Worm (Caenorhabditis elegans): ENCODE results near the gene C40C9.3.

C40C9.3 gene

DNA sequence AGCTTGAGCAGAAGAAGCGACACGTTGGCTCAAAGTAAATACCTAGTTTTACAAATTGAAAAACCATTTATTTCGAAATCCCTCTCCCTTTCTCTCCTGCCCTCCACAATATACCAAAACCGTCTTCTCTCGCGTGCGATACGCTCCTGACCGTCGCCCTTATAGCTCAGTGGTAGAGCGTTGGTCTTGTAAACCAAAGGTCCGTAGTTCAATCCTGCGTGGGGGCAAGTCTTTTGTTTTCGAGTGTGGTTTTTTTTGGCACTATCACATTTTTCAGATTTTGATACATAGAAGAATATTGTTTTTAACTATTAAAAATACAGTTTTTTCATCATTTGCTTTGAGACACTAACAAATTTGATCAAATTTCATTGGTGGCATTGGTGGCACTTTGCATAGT lies 6.2 kb downstream of the C40C9.3 start (continued):
- TF ChIP-seq aptf-2 (GFP tag; conservative IDR thresholded peaks at IDR 0.05), result no peak
- peak; percentile 20 for TF ChIP-seq nhr-80 (tag; optimal IDR thresholded peaks at IDR 0.05)
- TF ChIP-seq egl-44 (GFP tag; IDR thresholded peaks at IDR 0.05), result no peak
- peak; percentile 14 for TF ChIP-seq F10E7.11 (tag; optimal IDR thresholded peaks at IDR 0.05)
- TF ChIP-seq rec-8 (tag; optimal IDR thresholded peaks at IDR 0.05), result peak in 1 of 2 experiments; percentile 74
- TF ChIP-seq ztf-28 (GFP tag; IDR thresholded peaks at IDR 0.05), result no peak
- TF ChIP-seq die-1 (tag; optimal IDR thresholded peaks at IDR 0.05), result peak; percentile 87
- TF ChIP-seq F33H1.4 (GFP tag; IDR thresholded peaks at IDR 0.05), result no peak
- peak; percentile 58 for TF ChIP-seq ZK185.1 (tag; optimal IDR thresholded peaks at IDR 0.05; ENCODE audit: poor library complexity, severe bottlenecking)
- TF ChIP-seq zfh-2 (GFP tag; conservative IDR thresholded peaks at IDR 0.05), result no peak
- no peak for TF ChIP-seq dpff-1 (tag; optimal IDR thresholded peaks at IDR 0.05)
- TF ChIP-seq lin-26 (GFP tag; IDR thresholded peaks at IDR 0.05), result peak; percentile 89
- TF ChIP-seq bed-1 (GFP tag; IDR thresholded peaks at IDR 0.05), result no peak
- TF ChIP-seq lin-40 (tag; optimal IDR thresholded peaks at IDR 0.05), result peak; percentile 41
- peak; percentile 20 for TF ChIP-seq K12H6.12 (tag; optimal IDR thresholded peaks at IDR 0.05)
- TF ChIP-seq nfya-1 (tag; optimal IDR thresholded peaks at IDR 0.05; ENCODE audit: borderline replicate concordance, insufficient read depth), result no peak
- TF ChIP-seq attf-3 (GFP tag; conservative IDR thresholded peaks at IDR 0.05), result no peak
- no peak for TF ChIP-seq Y67H2A.10 (GFP tag; conservative IDR thresholded peaks at IDR 0.05)
- TF ChIP-seq egl-18 (GFP tag; IDR thresholded peaks at IDR 0.05), result no peak
- TF ChIP-seq ekl-4 (GFP tag; IDR thresholded peaks at IDR 0.05), result 0 out of 2 replicates have a peak, but pooled peaks have one; percentile 28
- peak; percentile 58 for TF ChIP-seq hrde-1 (tag; optimal IDR thresholded peaks at IDR 0.05; ENCODE audit: borderline replicate concordance)

DNA sequence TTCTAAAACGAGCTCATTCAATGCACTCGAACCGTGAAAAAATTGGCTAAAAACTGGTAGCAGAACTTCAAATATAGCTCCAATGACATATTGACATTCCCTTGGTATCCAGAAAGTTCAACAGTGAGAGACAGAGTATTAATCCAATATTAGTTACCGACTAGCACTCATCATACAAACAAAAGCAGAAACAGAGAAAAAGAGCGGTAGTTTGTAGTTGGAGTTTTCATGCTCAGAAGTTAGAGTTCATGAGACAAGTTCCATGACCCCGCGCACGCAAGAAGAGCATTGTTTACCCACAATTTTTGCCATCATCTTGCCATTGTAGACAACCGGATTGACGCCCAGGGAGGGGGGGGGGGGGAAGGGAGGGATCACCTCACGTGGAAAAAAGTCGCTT lies 6.9 kb downstream of the C40C9.3 start:
- TF ChIP-seq somi-1 (GFP tag; optimal IDR thresholded peaks at IDR 0.05) (no peak), F55B11.4 (tag; optimal IDR thresholded peaks at IDR 0.05; ENCODE audit: borderline replicate concordance, insufficient read depth) (no peak), bed-2 (GFP tag; IDR thresholded peaks at IDR 0.05) (no peak), lsy-27 (tag; optimal IDR thresholded peaks at IDR 0.05; ENCODE audit: borderline replicate concordance, insufficient read depth) (no peak), F23B12.7 (tag; optimal IDR thresholded peaks at IDR 0.05; ENCODE audit: insufficient read depth) (no peak), K12H6.12 (tag; optimal IDR thresholded peaks at IDR 0.05) (no peak), attf-6 (GFP tag; IDR thresholded peaks at IDR 0.05) (no peak)

DNA sequence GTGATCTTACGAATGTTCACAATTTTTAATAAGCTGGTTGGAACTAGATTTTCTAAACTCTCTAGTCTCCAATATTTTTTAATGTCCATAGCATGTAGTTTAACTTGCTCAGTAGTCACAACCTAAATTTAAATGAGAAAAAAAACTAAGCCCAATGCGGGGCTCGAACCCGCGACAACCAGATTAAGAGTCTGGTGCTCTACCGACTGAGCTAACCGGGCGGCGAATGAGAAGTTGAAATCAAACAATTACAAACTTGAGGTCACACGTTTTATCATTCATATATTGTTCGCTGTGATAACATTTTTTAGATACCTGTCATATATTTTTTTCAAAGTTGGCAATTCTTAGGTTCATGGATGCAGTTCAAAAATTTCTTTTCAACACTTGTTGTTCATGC lies 8.4 kb downstream of the C40C9.3 start:
- TF ChIP-seq nhr-120 (GFP tag; IDR thresholded peaks at IDR 0.05) (no peak), ztf-25 (GFP tag; IDR thresholded peaks at IDR 0.05) (0 out of 2 replicates have a peak, but pooled peaks have one; percentile 39), F52B5.7 (tag; optimal IDR thresholded peaks at IDR 0.05) (no peak), hsf-1 (GFP tag; IDR thresholded peaks at IDR 0.05) (no peak), pha-4 (tag; optimal IDR thresholded peaks at IDR 0.05) (no peak), lsy-27 (tag; optimal IDR thresholded peaks at IDR 0.05; ENCODE audit: borderline replicate concordance, insufficient read depth) (no peak), B0035.1 (tag; optimal IDR thresholded peaks at IDR 0.05) (no peak), hlh-12 (tag; optimal IDR thresholded peaks at IDR 0.05) (peak; percentile 18), F49E8.2 (tag; optimal IDR thresholded peaks at IDR 0.05; ENCODE audit: insufficient read depth) (peak; percentile 9), tbp1 (GFP tag; optimal IDR thresholded peaks at IDR 0.05) (peak; percentile 91), B0019.2 (GFP tag; conservative IDR thresholded peaks at IDR 0.05) (no peak), F57C9.4 (tag; optimal IDR thresholded peaks at IDR 0.05) (no peak), nfya-1 (tag; optimal IDR thresholded peaks at IDR 0.05; ENCODE audit: borderline replicate concordance, insufficient read depth) (no peak), C17E4.6 (GFP tag; IDR thresholded peaks at IDR 0.05) (no peak), egrh-3 (GFP tag; IDR thresholded peaks at IDR 0.05) (no peak), snpc-4 (GFP tag; optimal IDR thresholded peaks at IDR 0.05) (no peak), snpc-4 (tag; optimal IDR thresholded peaks at IDR 0.05) (peak in 2 of 4 experiments; percentile 5 to 69), ceh-100 (GFP tag; IDR thresholded peaks at IDR 0.05) (no peak), snpc-1.3 (tag; optimal IDR thresholded peaks at IDR 0.05; ENCODE audit: insufficient read depth) (peak; percentile 37), lin-35 (GFP tag; optimal IDR thresholded peaks at IDR 0.05) (no peak), aptf-2 (GFP tag; conservative IDR thresholded peaks at IDR 0.05) (no peak), nhr-80 (tag; optimal IDR thresholded peaks at IDR 0.05) (peak; percentile 5)

All from whole organism, young adult.